Fruit fly (Drosophila melanogaster) whole organism, adult: ENCODE measurements around the gene PIP82.
A peak's percentile ranks its signal among the peaks of the same experiment; 100 is the strongest.

Source experiments
- CG12768 ChIP-seq: fragments of 200-800 bp; sonication (Bioruptor generic); optimal IDR thresholded peaks from 2 replicates; lab custom pipeline; 2017; ENCODE audit warnings: missing biosample characterization, missing genetic modification characterization, mild to moderate bottlenecking, moderate library complexity, missing genetic modification reagents
- CG14711 ChIP-seq: fragments of 200-800 bp; sonication (Bioruptor generic); optimal IDR thresholded peaks from 2 replicates; lab custom pipeline; 2018; ENCODE audit warnings: missing biosample characterization, mild to moderate bottlenecking, missing genetic modification characterization, moderate library complexity
- CG1620 ChIP-seq: fragments of 200-800 bp; sonication (Bioruptor generic); optimal IDR thresholded peaks from 2 replicates; lab custom pipeline; 2016; ENCODE audit warnings: missing biosample characterization, missing genetic modification characterization
- CG33017 ChIP-seq: fragments of 200-800 bp; sonication (Bioruptor generic); optimal IDR thresholded peaks from 2 replicates; lab custom pipeline; 2018; ENCODE audit warnings: missing biosample characterization, mild to moderate bottlenecking, missing genetic modification characterization, moderate library complexity
- CG5204 ChIP-seq: fragments of 200-800 bp; sonication (Bioruptor generic); optimal IDR thresholded peaks from 2 replicates; lab custom pipeline; 2016; ENCODE audit warnings: missing biosample characterization, missing genetic modification characterization
- CG7045 ChIP-seq: fragments of 200-800 bp; sonication (Bioruptor generic); optimal IDR thresholded peaks from 2 replicates; lab custom pipeline; 2017; ENCODE audit warnings: missing biosample characterization, mild to moderate bottlenecking, missing genetic modification characterization
- CG7101 ChIP-seq: fragments of 200-800 bp; sonication (Bioruptor generic); optimal IDR thresholded peaks from 2 replicates; lab custom pipeline; 2018; ENCODE audit warnings: missing biosample characterization, mild to moderate bottlenecking, missing genetic modification characterization, moderate library complexity
- Clk ChIP-seq: fragments of 200-800 bp; sonication (Bioruptor generic); optimal IDR thresholded peaks from 2 replicates; lab custom pipeline; 2017; ENCODE audit warnings: missing biosample characterization, missing genetic modification characterization
- Crg-1 ChIP-seq: fragments of 200-800 bp; sonication (Bioruptor generic); optimal IDR thresholded peaks from 2 replicates; lab custom pipeline; 2016; ENCODE audit warnings: missing biosample characterization, missing genetic modification characterization
- Hr96 ChIP-seq: fragments of 200-800 bp; sonication (Bioruptor generic); optimal IDR thresholded peaks from 2 replicates; lab custom pipeline; 2016; ENCODE audit warnings: missing biosample characterization, missing genetic modification characterization
- Mnt ChIP-seq: fragments of 200-800 bp; sonication (Bioruptor generic); optimal IDR thresholded peaks from 2 replicates; lab custom pipeline; 2016; ENCODE audit warnings: missing biosample characterization, mild to moderate bottlenecking, missing genetic modification characterization
- bab1 ChIP-seq: fragments of 200-800 bp; sonication (Bioruptor generic); optimal IDR thresholded peaks from 3 replicates; lab custom pipeline; 2019; ENCODE audit warnings: missing biosample characterization, mild to moderate bottlenecking, missing genetic modification characterization, moderate library complexity
- cic ChIP-seq: fragments of 200-800 bp; sonication (Bioruptor generic); optimal IDR thresholded peaks from 2 replicates; lab custom pipeline; 2017; ENCODE audit warnings: missing biosample characterization, mild to moderate bottlenecking, missing genetic modification characterization, moderate library complexity
- cnc ChIP-seq, 2 experiments: fragments of >200 bp; optimal IDR thresholded peaks; 2 replicates each; lab custom pipeline; 2017
- kay ChIP-seq: fragments of 200-800 bp; sonication (Bioruptor generic); peaks from one replicate; lab custom pipeline; 2016; ENCODE audit warnings: missing biosample characterization, missing genetic modification characterization, borderline replicate concordance
- ovo ChIP-seq: fragments of 200-800 bp; sonication (Bioruptor generic); optimal IDR thresholded peaks from 2 replicates; lab custom pipeline; 2016; ENCODE audit warnings: missing biosample characterization, missing genetic modification characterization
- pad ChIP-seq: fragments of 200-800 bp; sonication (Bioruptor generic); optimal IDR thresholded peaks from 3 replicates; lab custom pipeline; 2017; ENCODE audit warnings: missing biosample characterization, missing genetic modification characterization, mild to moderate bottlenecking, moderate library complexity, missing genetic modification reagents
- tj ChIP-seq: fragments of 200-800 bp; sonication (Bioruptor generic); optimal IDR thresholded peaks from 3 replicates; lab custom pipeline; 2017; ENCODE audit warnings: missing biosample characterization, mild to moderate bottlenecking, missing genetic modification characterization, moderate library complexity
- toe ChIP-seq: fragments of 200-800 bp; sonication (Bioruptor generic); optimal IDR thresholded peaks from 2 replicates; lab custom pipeline; 2016; ENCODE audit warnings: missing biosample characterization, missing genetic modification characterization

PIP82 gene

DNA sequence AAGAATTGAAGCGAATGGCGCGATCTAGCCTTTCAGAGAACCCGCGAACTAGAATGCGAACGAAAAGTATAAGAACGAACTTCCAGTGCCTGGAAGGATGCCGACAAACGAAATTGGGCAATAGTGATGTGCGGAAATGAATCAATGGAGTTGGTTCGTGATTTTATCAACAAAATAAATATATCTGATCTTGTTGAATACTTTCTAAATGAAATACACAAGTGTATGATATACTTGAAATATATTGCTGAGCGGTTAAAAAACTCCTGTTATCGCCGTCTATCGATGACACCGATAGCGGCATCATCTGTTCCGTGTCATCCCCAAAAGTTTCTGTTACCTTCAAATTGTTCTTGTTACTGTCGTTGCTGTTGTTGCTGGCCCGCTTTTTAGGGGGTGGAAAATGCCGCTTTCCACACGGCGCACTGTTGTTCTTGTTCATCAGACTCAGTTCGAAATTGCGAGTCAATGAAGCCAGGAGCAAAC lies 40.0 kb downstream of the PIP82 start, which contains the start of gene otu:
otu (minus strand) TSS at position 51 of the 486 bp plus-strand sequence.
- TF ChIP-seq Mnt (no peak), cnc (optimal IDR thresholded peaks at IDR 0.05; lab: Kevin White, UChicago) (no peak), CG33017 (tag; lab: Kevin White, UChicago) (no peak), CG7045 (GFP tag; lab: Kevin White, UChicago) (no peak), CG14711 (tag; lab: Kevin White, UChicago) (no peak), ovo (GFP tag; lab: Kevin White, UChicago) (no peak), kay (GFP tag; lab: Kevin White, UChicago) (no peak), cic (no peak), CG7101 (no peak), Crg-1 (peak; percentile 19), bab1 (GFP tag; lab: Kevin White, UChicago) (peak; percentile 71)

DNA sequence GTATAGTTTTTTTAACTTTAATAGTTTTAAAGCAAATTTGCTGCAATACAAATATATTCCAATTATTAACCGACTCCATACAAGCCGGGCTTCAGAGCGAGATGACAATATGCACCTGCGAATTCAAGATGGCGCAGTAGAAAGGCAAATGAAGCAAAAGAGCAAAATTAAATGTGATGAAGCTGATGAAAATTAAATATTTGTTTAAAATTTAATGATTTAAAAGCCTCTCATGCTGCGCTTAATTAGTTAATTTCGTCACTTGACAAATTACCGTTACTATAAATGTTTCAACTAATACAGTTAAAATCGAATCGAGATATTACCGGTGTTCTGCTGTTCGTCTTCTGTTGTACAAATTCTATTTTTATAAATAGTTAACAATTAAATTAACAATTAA lies 40.5 kb downstream of the PIP82 start, which contains the start of gene CG33181:
CG33181 (plus strand) TSS at position 301 of the 400 bp plus-strand sequence.
- TF ChIP-seq bab1 (GFP tag; lab: Kevin White, UChicago) (no peak), Clk (GFP tag; lab: Kevin White, UChicago) (no peak), CG12768 (GFP tag; lab: Kevin White, UChicago) (no peak), CG5204 (GFP tag; lab: Kevin White, UChicago) (no peak), pad (no peak), kay (GFP tag; lab: Kevin White, UChicago) (no peak), CG33017 (tag; lab: Kevin White, UChicago) (no peak), CG7045 (GFP tag; lab: Kevin White, UChicago) (no peak)

DNA sequence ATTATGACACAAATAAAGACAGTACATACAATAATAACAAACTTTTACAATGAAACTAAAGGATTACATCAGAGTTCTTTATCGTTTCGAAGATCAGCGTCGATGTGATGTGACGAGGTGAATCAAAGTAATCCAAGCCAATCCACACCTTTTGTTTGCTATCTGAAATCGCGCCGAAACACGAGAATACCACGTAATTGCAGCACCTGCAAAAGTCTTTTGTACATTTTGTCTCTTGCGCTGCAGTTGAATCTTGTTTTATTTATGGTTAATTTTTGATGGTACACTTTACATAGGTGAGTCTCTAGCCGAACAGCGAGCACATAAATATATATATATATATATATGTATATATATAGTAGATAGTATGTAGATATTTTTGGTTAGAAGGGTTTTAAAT lies 44.7 kb downstream of the PIP82 start:
- TF ChIP-seq Crg-1, result no peak
- peak; percentile 93 for TF ChIP-seq bab1 (GFP tag; lab: Kevin White, UChicago)
- peak; percentile 32 for TF ChIP-seq tj (GFP tag; lab: Kevin White, UChicago)

DNA sequence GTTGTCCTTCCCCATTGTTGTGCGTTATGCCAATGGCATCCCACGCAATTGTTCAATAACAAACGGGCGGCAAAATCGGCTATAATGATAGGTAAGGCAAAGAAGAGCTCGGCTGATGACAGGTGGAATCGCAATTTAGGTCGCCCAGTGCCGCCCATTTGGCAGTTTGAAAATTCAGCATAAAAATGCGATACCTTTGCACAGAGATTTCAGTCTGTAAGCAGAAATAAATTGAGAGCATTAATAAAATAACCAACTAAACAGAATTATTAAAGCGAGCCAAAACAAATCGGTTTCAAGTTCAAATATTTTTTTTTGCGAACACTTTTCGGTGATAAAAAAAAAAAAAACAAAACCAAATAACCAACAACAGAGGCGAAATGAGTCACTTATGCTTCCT lies 45.8 kb downstream of the PIP82 start, which contains the start of gene CG33223:
CG33223 (minus strand) TSS at position 215 of the 400 bp plus-strand sequence.
- TF ChIP-seq CG12768 (GFP tag; lab: Kevin White, UChicago) (no peak), tj (GFP tag; lab: Kevin White, UChicago) (peak; percentile 92), CG1620 (GFP tag; lab: Kevin White, UChicago) (peak; percentile 10), kay (GFP tag; lab: Kevin White, UChicago) (no peak), bab1 (GFP tag; lab: Kevin White, UChicago) (peak; percentile 81)

DNA sequence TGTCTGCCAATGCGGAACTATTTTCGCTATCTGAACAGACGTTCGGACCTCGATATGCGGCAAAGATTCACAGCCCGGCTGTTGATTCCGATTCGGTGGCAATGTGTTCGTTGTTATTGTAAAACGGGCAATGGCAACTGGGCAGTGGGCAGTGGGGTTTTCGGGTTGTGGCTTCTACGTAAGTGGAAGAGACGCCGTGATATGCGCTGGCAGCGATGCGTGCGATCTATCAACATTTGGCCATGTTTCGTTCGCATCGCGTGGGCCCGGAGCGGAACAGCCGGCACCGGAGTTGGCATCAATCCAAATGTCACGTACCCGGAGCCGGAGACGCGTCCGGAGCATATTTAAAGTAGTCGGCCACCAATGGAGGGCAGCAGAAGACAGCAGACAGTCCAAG lies 48.0 kb downstream of the PIP82 start, which contains the start of gene Cp38:
Cp38 (plus strand) TSS at position 376 of the 400 bp plus-strand sequence.
- TF ChIP-seq ovo (GFP tag; lab: Kevin White, UChicago) (no peak), toe (GFP tag; lab: Kevin White, UChicago) (no peak), Clk (GFP tag; lab: Kevin White, UChicago) (no peak), CG14711 (tag; lab: Kevin White, UChicago) (no peak), bab1 (GFP tag; lab: Kevin White, UChicago) (peak; percentile 95), tj (GFP tag; lab: Kevin White, UChicago) (peak; percentile 8), Mnt (no peak), CG1620 (GFP tag; lab: Kevin White, UChicago) (no peak)

DNA sequence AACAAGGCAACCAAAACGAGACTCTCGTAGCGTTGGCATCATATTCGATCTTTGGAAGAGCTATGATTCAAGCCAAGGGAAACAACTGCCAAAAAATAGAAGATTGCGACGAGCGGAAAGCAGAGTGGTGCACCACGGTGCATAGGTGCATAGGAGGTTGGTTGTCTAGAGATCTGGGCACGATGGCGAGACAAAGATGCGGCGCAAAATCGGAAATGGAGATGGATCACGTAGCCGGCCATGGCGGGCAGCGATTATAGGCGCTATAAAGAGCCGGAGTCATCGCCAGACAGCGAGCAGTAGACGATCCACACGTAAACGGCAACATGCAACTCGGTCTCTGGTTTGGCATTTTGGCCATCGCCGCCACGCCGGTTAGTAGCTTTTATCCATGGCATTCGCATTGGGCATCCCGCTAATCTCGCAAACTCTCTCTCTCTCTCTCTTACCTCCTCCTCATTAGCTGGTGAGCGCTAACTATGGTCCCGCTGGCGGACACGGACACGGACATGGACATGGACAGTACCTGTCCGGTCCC lies 50.4 kb downstream of the PIP82 start, which contains the start of gene Cp36:
Cp36 (plus strand) TSS at position 289 of the 538 bp plus-strand sequence.
- TF ChIP-seq Clk (GFP tag; lab: Kevin White, UChicago) (no peak), CG1620 (GFP tag; lab: Kevin White, UChicago) (peak; percentile 65), CG7045 (GFP tag; lab: Kevin White, UChicago) (no peak), CG14711 (tag; lab: Kevin White, UChicago) (no peak), Crg-1 (peak; percentile 81), Hr96 (GFP tag; lab: Kevin White, UChicago) (no peak), cnc (optimal IDR thresholded peaks at IDR 0.05; lab: Kevin White, UChicago) (no peak), CG5204 (GFP tag; lab: Kevin White, UChicago) (no peak), bab1 (GFP tag; lab: Kevin White, UChicago) (peak; percentile 94), cic (no peak), CG7101 (no peak), CG12768 (GFP tag; lab: Kevin White, UChicago) (no peak)

DNA sequence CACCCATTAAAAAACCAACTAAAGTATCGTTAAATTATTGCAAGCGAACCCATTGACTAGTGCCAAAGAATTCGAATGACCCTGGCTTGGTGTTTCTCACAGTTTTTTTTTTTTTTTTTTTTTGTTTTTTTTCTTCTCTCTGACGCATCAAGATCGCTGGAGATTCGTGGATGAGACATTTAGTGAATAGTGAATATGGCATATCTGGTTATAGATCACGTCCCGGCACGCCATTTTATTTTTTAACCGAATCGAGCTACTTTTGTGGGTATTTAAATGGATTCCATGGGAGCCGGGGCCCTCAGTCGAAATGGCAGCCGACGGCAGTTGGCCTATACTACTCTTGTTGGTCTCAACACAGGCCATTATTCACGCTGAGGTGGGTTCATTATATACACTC lies 52.7 kb downstream of the PIP82 start, which contains the start of gene Cp7Fc:
Cp7Fc (plus strand) TSS at position 301 of the 400 bp plus-strand sequence.
- TF ChIP-seq CG1620 (GFP tag; lab: Kevin White, UChicago) (no peak), Crg-1 (peak; percentile 8), Mnt (no peak), CG33017 (tag; lab: Kevin White, UChicago) (no peak), bab1 (GFP tag; lab: Kevin White, UChicago) (peak; percentile 16), CG14711 (tag; lab: Kevin White, UChicago) (no peak)
